Worm (Caenorhabditis elegans) whole organism, late embryonic: Measurements from ENCODE around the gene ddo-1.

Experiments
- Y22D7AL.16 ChIP-seq: sonication (generic microtip); optimal IDR thresholded peaks from 2 replicates; lab custom pipeline; 2016; ENCODE audit warnings: missing genetic modification characterization, missing compliant biosample characterization
- ama-1 ChIP-seq: fragments of 150-350 bp; optimal IDR thresholded peaks from 2 replicates; lab custom pipeline; 2014
- ceh-22 ChIP-seq: sonication (generic microtip); optimal IDR thresholded peaks from 2 replicates; lab custom pipeline; 2017; ENCODE audit warnings: missing biosample characterization, missing genetic modification characterization
- che-1 ChIP-seq: sonication (generic microtip); optimal IDR thresholded peaks from 2 replicates; lab custom pipeline; 2016; ENCODE audit warnings: mild to moderate bottlenecking, missing genetic modification characterization, missing compliant biosample characterization
- unc-55 ChIP-seq: sonication (generic microtip); optimal IDR thresholded peaks from 2 replicates; lab custom pipeline; 2017; ENCODE audit warnings: missing biosample characterization, missing genetic modification reagents, missing genetic modification characterization

DNA sequence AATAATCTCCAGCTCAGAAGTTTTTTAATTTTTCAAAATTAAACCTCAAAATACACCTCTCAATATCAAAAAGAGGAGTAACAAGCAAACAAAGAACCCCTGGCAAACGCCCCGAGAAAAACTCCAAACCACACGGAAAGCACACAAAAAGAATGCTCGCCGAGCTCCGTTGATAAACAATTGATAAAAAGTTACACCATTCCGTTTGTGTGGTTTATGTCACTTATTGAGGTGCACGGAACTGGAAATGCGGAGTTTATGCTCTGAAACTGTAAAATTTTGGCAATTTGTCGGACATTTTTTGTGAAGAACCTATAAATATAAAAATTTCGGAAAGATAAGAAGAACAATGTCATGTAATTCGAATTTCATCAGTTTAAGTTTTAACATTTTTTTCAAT, 24.7 kb downstream of the ddo-1 start:
- no peak for TF ChIP-seq ama-1 (lab: Kevin White, UChicago)
- TF ChIP-seq ceh-22 (tag; lab: Kevin White, UChicago) = no peak
- no peak for TF ChIP-seq che-1 (tag; lab: Kevin White, UChicago)
- no peak for TF ChIP-seq unc-55 (GFP tag; lab: Kevin White, UChicago)
- no peak for TF ChIP-seq Y22D7AL.16 (tag; lab: Kevin White, UChicago)
